Worm (Caenorhabditis elegans) whole organism, L4/young adult: ENCODE data around the gene B0001.7.

ENCODE experiments used
- dao-5 ChIP-seq: sonication (generic microtip); optimal IDR thresholded peaks from 2 replicates; lab custom pipeline; 2016; ENCODE audit warnings: missing genotype, missing genetic modification characterization, moderate library complexity, missing compliant biosample characterization
- him-1 ChIP-seq: sonication (generic microtip); optimal IDR thresholded peaks from 2 replicates; lab custom pipeline; 2016; ENCODE audit warnings: missing genotype, missing genetic modification reagents, missing genetic modification characterization, missing compliant biosample characterization

ce11 chrIV:12157915-12158314, 3.9 kb upstream of the B0001.7 start:
- no peak for TF ChIP-seq him-1 (tag; lab: Kevin White, UChicago)
- TF ChIP-seq dao-5 (tag; lab: Kevin White, UChicago), result no peak
